Fruit fly (Drosophila melanogaster) whole organism: ENCODE results near the gene S6k.

ENCODE experiments used
- CG8478 ChIP-seq: fragments of >200 bp; optimal IDR thresholded peaks from 2 replicates; lab custom pipeline; 2018; ENCODE audit warnings: inconsistent platforms
- Dll ChIP-seq: fragments of >200 bp; optimal IDR thresholded peaks from 2 replicates; lab custom pipeline; 2017
- EcR ChIP-seq, 2 experiments: fragments of >200 bp; optimal IDR thresholded peaks; 2 replicates each; lab custom pipeline; 2017; ENCODE audit warnings: missing biosample characterization in 2 of 2, missing genetic modification characterization in 2 of 2, missing genetic modification reagents in 2 of 2
- pan ChIP-seq: fragments of >200 bp; optimal IDR thresholded peaks from 2 replicates; lab custom pipeline; 2017
- psq ChIP-seq: fragments of >200 bp; optimal IDR thresholded peaks from 2 replicates; lab custom pipeline; 2017
- usp ChIP-seq: fragments of >200 bp; optimal IDR thresholded peaks from 2 replicates; lab custom pipeline; 2017; ENCODE audit warnings: missing biosample characterization, missing genetic modification characterization, mixed read lengths

- TF ChIP-seq CG8478 (lab: Kevin White, UChicago) = no peak
- TF ChIP-seq usp (GFP tag; lab: Kevin White, UChicago) = no peak
- TF ChIP-seq Dll = no peak
- TF ChIP-seq psq (lab: Kevin White, UChicago) = no peak
- TF ChIP-seq EcR (GFP tag; optimal IDR thresholded peaks at IDR 0.05; lab: Kevin White, UChicago) = no peak
- TF ChIP-seq pan (lab: Kevin White, UChicago) = no peak
These were observed 30.1 kb upstream of the S6k start for dm6 chr3L:5840847-5841246.
